Fruit fly (Drosophila melanogaster): ENCODE measurements around the gene CG7800.

CG7800 gene

dm6 chr3R:8212594-8212993, 5.2 kb upstream of the CG7800 start (continued):
- no peak for TF ChIP-seq stc (GFP tag; IDR thresholded peaks at IDR 0.05)
- peak; percentile 62 for TF ChIP-seq CG2875 (GFP tag; optimal IDR thresholded peaks at IDR 0.05)
- no peak for TF ChIP-seq amos (GFP tag; IDR thresholded peaks at IDR 0.05; ENCODE audit: partially characterized antibody)
- TF ChIP-seq Spps (tag; optimal IDR thresholded peaks at IDR 0.05) = peak; percentile 62
- peak; percentile 65 for TF ChIP-seq Antp (GFP tag; optimal IDR thresholded peaks at IDR 0.05)
- no peak for TF ChIP-seq bbx (GFP tag; IDR thresholded peaks at IDR 0.05; ENCODE audit: partially characterized antibody)
- peak; percentile 19 for TF ChIP-seq CG30403 (GFP tag; optimal IDR thresholded peaks at IDR 0.05)
- no peak for TF ChIP-seq CG11456 (GFP tag; IDR thresholded peaks at IDR 0.05)
- no peak for TF ChIP-seq Awh (GFP tag; IDR thresholded peaks at IDR 0.05)
- no peak for TF ChIP-seq Fer2 (tag; optimal IDR thresholded peaks at IDR 0.05)
- peak; percentile 76 for TF ChIP-seq CG18262 (tag; optimal IDR thresholded peaks at IDR 0.05)
- TF ChIP-seq Ravus (GFP tag; IDR thresholded peaks at IDR 0.05) = no peak
- TF ChIP-seq Doc3 (GFP tag; IDR thresholded peaks at IDR 0.05; ENCODE audit: partially characterized antibody) = no peak
- no peak for TF ChIP-seq CG8478 (optimal IDR thresholded peaks at IDR 0.05)
- peak; percentile 84 for TF ChIP-seq chm (GFP tag; IDR thresholded peaks at IDR 0.05)
- no peak for TF ChIP-seq ro (GFP tag; IDR thresholded peaks at IDR 0.05)
- TF ChIP-seq Eip74EF (GFP tag; optimal IDR thresholded peaks at IDR 0.05) = no peak
- no peak for TF ChIP-seq Stat92E (GFP tag; optimal IDR thresholded peaks at IDR 0.05)
- no peak for TF ChIP-seq usp (GFP tag; optimal IDR thresholded peaks at IDR 0.05)
- peak; percentile 3 for TF ChIP-seq p53 (GFP tag; optimal IDR thresholded peaks at IDR 0.05)
- TF ChIP-seq fd102C (GFP tag; optimal IDR thresholded peaks at IDR 0.05) = peak; percentile 55
- no peak for TF ChIP-seq B-H1 (GFP tag; IDR thresholded peaks at IDR 0.05)
- TF ChIP-seq Atf-2 (GFP tag; optimal IDR thresholded peaks at IDR 0.05) = peak; percentile 60
- peak; percentile 80 for TF ChIP-seq Xrp1 (GFP tag; IDR thresholded peaks at IDR 0.05)
- no peak for TF ChIP-seq oc (tag; optimal IDR thresholded peaks at IDR 0.05)
- TF ChIP-seq CG17361 (GFP tag; IDR thresholded peaks at IDR 0.05) = peak; percentile 62
- TF ChIP-seq CG34422 (GFP tag; IDR thresholded peaks at IDR 0.05) = peak; percentile 46; the same call in 2 of the 3 replicates
- TF ChIP-seq PHDP (tag; optimal IDR thresholded peaks at IDR 0.05) = peak; percentile 35
- peak; percentile 38 for TF ChIP-seq Hr3 (GFP tag; optimal IDR thresholded peaks at IDR 0.05)
- TF ChIP-seq CG15269 (tag; optimal IDR thresholded peaks at IDR 0.05) = no peak
- no peak for TF ChIP-seq Mrtf (GFP tag; IDR thresholded peaks at IDR 0.05)
- peak; percentile 55; the same call in 1 of the 2 replicates for TF ChIP-seq CG1024 (GFP tag; IDR thresholded peaks at IDR 0.05)
- peak; percentile 60 for TF ChIP-seq unpg (GFP tag; optimal IDR thresholded peaks at IDR 0.05)
- peak; percentile 49; the same call in 1 of the 2 replicates for TF ChIP-seq dan (GFP tag; IDR thresholded peaks at IDR 0.05)
- no peak for TF ChIP-seq CG1832 (GFP tag; optimal IDR thresholded peaks at IDR 0.05)
- TF ChIP-seq ewg (GFP tag; optimal IDR thresholded peaks at IDR 0.05) = peak; percentile 41
- no peak for TF ChIP-seq CG32772 (GFP tag; IDR thresholded peaks at IDR 0.05)
- TF ChIP-seq toy (GFP tag; IDR thresholded peaks at IDR 0.05) = no peak
- TF ChIP-seq CG17385 (GFP tag; optimal IDR thresholded peaks at IDR 0.05) = peak; percentile 26
- peak; percentile 22 for TF ChIP-seq ATbp (GFP tag; optimal IDR thresholded peaks at IDR 0.05)
- peak; percentile 53 for TF ChIP-seq CG13775 (GFP tag; optimal IDR thresholded peaks at IDR 0.05)
- no peak for TF ChIP-seq fd3F (GFP tag; optimal IDR thresholded peaks at IDR 0.05)
- peak; percentile 4 for TF ChIP-seq Hmr (GFP tag; optimal IDR thresholded peaks at IDR 0.05)
- peak; percentile 54 for TF ChIP-seq jing (GFP tag; optimal IDR thresholded peaks at IDR 0.05)
- TF ChIP-seq CG10431 (GFP tag; optimal IDR thresholded peaks at IDR 0.05) = no peak
- no peak for TF ChIP-seq CG5953 (GFP tag; IDR thresholded peaks at IDR 0.05)
- TF ChIP-seq Jarid2 (GFP tag; optimal IDR thresholded peaks at IDR 0.05) = peak; percentile 17
- TF ChIP-seq CG7839 (tag; optimal IDR thresholded peaks at IDR 0.05) = peak; percentile 61
- 0 out of 3 replicates have a peak, but pooled peaks have one; percentile 57 for TF ChIP-seq ken (GFP tag; IDR thresholded peaks at IDR 0.05)
- TF ChIP-seq CG42726 (GFP tag; IDR thresholded peaks at IDR 0.05; ENCODE audit: partially characterized antibody) = no peak
- peak; percentile 54; the same call in 1 of the 3 replicates for TF ChIP-seq Optix (GFP tag; IDR thresholded peaks at IDR 0.05)

Measured in whole organism, embryonic.